Fruit fly (Drosophila melanogaster) whole organism, embryonic: ENCODE measurements around the gene CG42558.

Experiments
- ATbp ChIP-seq: fragments of 200-800 bp; sonication (Bioruptor generic); optimal IDR thresholded peaks from 2 replicates; lab custom pipeline; 2017; ENCODE audit warnings: missing biosample characterization, mild to moderate bottlenecking, missing genetic modification characterization, missing genetic modification reagents
- Asciz ChIP-seq: fragments of 200-800 bp; sonication (Bioruptor generic); optimal IDR thresholded peaks from 2 replicates; lab custom pipeline; 2017; ENCODE audit warnings: missing biosample characterization, mild to moderate bottlenecking, missing genetic modification characterization, missing genetic modification reagents
- Atf6 ChIP-seq: fragments of 200-800 bp; sonication (Bioruptor generic); IDR thresholded peaks from 2 replicates; pipeline ENCODE4 v1.3.6; 2022; ENCODE audit warnings: missing biosample characterization, missing genetic modification characterization
- Blimp-1 ChIP-seq: fragments of 200-800 bp; sonication (Bioruptor generic); optimal IDR thresholded peaks from 3 replicates; lab custom pipeline; 2018; ENCODE audit warnings: missing biosample characterization, missing genetic modification characterization, mild to moderate bottlenecking, moderate library complexity, missing genetic modification reagents
- CG10209 ChIP-seq: fragments of 200-800 bp; sonication (Bioruptor generic); optimal IDR thresholded peaks from 3 replicates; lab custom pipeline; 2017; ENCODE audit warnings: missing biosample characterization, mild to moderate bottlenecking, missing genetic modification characterization, missing genetic modification reagents
- CG11093 ChIP-seq: fragments of 200-800 bp; sonication (Bioruptor generic); IDR thresholded peaks from 3 replicates; pipeline ENCODE4 v1.3.6; 2022; ENCODE audit warnings: missing biosample characterization, missing genetic modification characterization
- CG11398 ChIP-seq: fragments of 200-800 bp; sonication (Bioruptor generic); optimal IDR thresholded peaks from 2 replicates; lab custom pipeline; 2016; ENCODE audit warnings: missing biosample characterization, missing genetic modification characterization
- CG11723 ChIP-seq: fragments of 200-800 bp; sonication (Bioruptor generic); optimal IDR thresholded peaks from 2 replicates; lab custom pipeline; 2017; ENCODE audit warnings: missing biosample characterization, mild to moderate bottlenecking, missing genetic modification characterization
- CG12071 ChIP-seq: fragments of 200-800 bp; sonication (Bioruptor generic); optimal IDR thresholded peaks from 3 replicates; lab custom pipeline; 2018; ENCODE audit warnings: missing biosample characterization, mild to moderate bottlenecking, missing genetic modification characterization
- CG12236 ChIP-seq: fragments of 200-800 bp; sonication (Bioruptor generic); optimal IDR thresholded peaks from 2 replicates; lab custom pipeline; 2016; ENCODE audit warnings: missing biosample characterization, missing genetic modification characterization
- CG14014 ChIP-seq: fragments of 200-800 bp; sonication (Bioruptor generic); IDR thresholded peaks from 2 replicates; pipeline ENCODE4 v1.3.6; 2022; ENCODE audit warnings: missing biosample characterization, missing genetic modification characterization
- CG15011 ChIP-seq: fragments of 200-800 bp; sonication (Bioruptor generic); optimal IDR thresholded peaks from 3 replicates; lab custom pipeline; 2018; ENCODE audit warnings: missing biosample characterization, mild to moderate bottlenecking, missing genetic modification characterization
- CG17568 ChIP-seq: fragments of 200-800 bp; sonication (Bioruptor generic); optimal IDR thresholded peaks from 2 replicates; lab custom pipeline; 2018; ENCODE audit warnings: missing biosample characterization, mild to moderate bottlenecking, missing genetic modification characterization, moderate library complexity
- CG17829 ChIP-seq: fragments of 200-800 bp; optimal IDR thresholded peaks from 2 replicates; lab custom pipeline; 2019; ENCODE audit warnings: missing biosample characterization, mild to moderate bottlenecking, missing genetic modification characterization, moderate library complexity
- CG1792 ChIP-seq: fragments of 200-800 bp; sonication (Bioruptor generic); optimal IDR thresholded peaks from 2 replicates; lab custom pipeline; 2016; ENCODE audit warnings: missing biosample characterization, missing genetic modification characterization
- CG18599 ChIP-seq: fragments of 200-800 bp; sonication (Bioruptor generic); optimal IDR thresholded peaks from 3 replicates; lab custom pipeline; 2017; ENCODE audit warnings: missing biosample characterization, missing genetic modification characterization, mild to moderate bottlenecking, moderate library complexity, missing genetic modification reagents
- CG2202 ChIP-seq: fragments of 200-800 bp; sonication (Bioruptor generic); optimal IDR thresholded peaks from 2 replicates; lab custom pipeline; 2018; ENCODE audit warnings: missing biosample characterization, mild to moderate bottlenecking, missing genetic modification characterization
- CG2678 ChIP-seq: fragments of 200-800 bp; sonication (Bioruptor generic); optimal IDR thresholded peaks from 3 replicates; lab custom pipeline; 2019; ENCODE audit warnings: missing biosample characterization, mild to moderate bottlenecking, missing genetic modification characterization, moderate library complexity
- CG43689 ChIP-seq: fragments of 200-800 bp; sonication (Bioruptor generic); IDR thresholded peaks from 2 replicates; pipeline ENCODE4 v1.3.6; 2022; ENCODE audit warnings: missing biosample characterization, missing genetic modification characterization
- CG6813 ChIP-seq: fragments of 200-800 bp; sonication (Bioruptor generic); optimal IDR thresholded peaks from 2 replicates; lab custom pipeline; 2017; ENCODE audit warnings: missing biosample characterization, missing genetic modification characterization, mild to moderate bottlenecking, moderate library complexity, missing genetic modification reagents
- CG7556 ChIP-seq: fragments of 200-800 bp; sonication (Bioruptor generic); optimal IDR thresholded peaks from 2 replicates; lab custom pipeline; 2017; ENCODE audit warnings: missing biosample characterization, mild to moderate bottlenecking, missing genetic modification characterization
- CG9817 ChIP-seq: fragments of 200-800 bp; sonication (Bioruptor generic); optimal IDR thresholded peaks from 2 replicates; lab custom pipeline; 2018; ENCODE audit warnings: missing biosample characterization, mild to moderate bottlenecking, missing genetic modification characterization, moderate library complexity
- CG9932 ChIP-seq: fragments of 200-800 bp; sonication (Bioruptor generic); IDR thresholded peaks from 2 replicates; pipeline ENCODE4 v1.3.6; 2022; ENCODE audit warnings: missing biosample characterization, missing genetic modification characterization
- Dll ChIP-seq: fragments of 200-800 bp; sonication (Bioruptor generic); IDR thresholded peaks from 4 replicates; pipeline ENCODE4 v1.3.6; 2022; ENCODE audit warnings: missing biosample characterization, missing genetic modification characterization; ENCODE audit not compliant: partially characterized antibody
- Fer3 ChIP-seq: fragments of 200-800 bp; sonication (Bioruptor generic); optimal IDR thresholded peaks from 2 replicates; lab custom pipeline; 2018; ENCODE audit warnings: missing biosample characterization, mild to moderate bottlenecking, missing genetic modification characterization, moderate library complexity
- HLHmδ ChIP-seq: fragments of 200-800 bp; sonication (Bioruptor generic); optimal IDR thresholded peaks from 2 replicates; lab custom pipeline; 2018; ENCODE audit warnings: missing biosample characterization, mild to moderate bottlenecking, missing genetic modification characterization, moderate library complexity
- MBD-R2 ChIP-seq: fragments of 200-800 bp; sonication (Bioruptor generic); IDR thresholded peaks from 2 replicates; pipeline ENCODE4 v1.3.6; 2022; ENCODE audit warnings: missing biosample characterization, missing genetic modification characterization
- Meics ChIP-seq: fragments of 200-800 bp; sonication (Bioruptor generic); optimal IDR thresholded peaks from 2 replicates; lab custom pipeline; 2017; ENCODE audit warnings: missing biosample characterization, mild to moderate bottlenecking, missing genetic modification characterization
- Oli ChIP-seq: fragments of 200-800 bp; sonication (Bioruptor generic); optimal IDR thresholded peaks from 2 replicates; lab custom pipeline; 2018; ENCODE audit warnings: missing biosample characterization, mild to moderate bottlenecking, missing genetic modification characterization, moderate library complexity
- Ptx1 ChIP-seq: fragments of 200-800 bp; sonication (Bioruptor generic); IDR thresholded peaks from 2 replicates; pipeline ENCODE4 v1.3.6; 2022; ENCODE audit warnings: missing biosample characterization, missing genetic modification characterization
- Rfx ChIP-seq: fragments of 200-800 bp; sonication (Bioruptor generic); IDR thresholded peaks from 2 replicates; pipeline ENCODE4 v1.3.6; 2022; ENCODE audit warnings: missing biosample characterization, missing genetic modification characterization
- Tbp ChIP-seq: fragments of >200 bp; optimal IDR thresholded peaks from 2 replicates; lab custom pipeline; 2018; ENCODE audit warnings: missing biosample characterization, missing genetic modification characterization
- cato ChIP-seq: fragments of 200-800 bp; sonication (Bioruptor generic); optimal IDR thresholded peaks from 2 replicates; lab custom pipeline; 2016; ENCODE audit warnings: missing biosample characterization, missing genetic modification characterization, borderline replicate concordance
- dmrt11E ChIP-seq: fragments of 200-800 bp; sonication (Bioruptor generic); optimal IDR thresholded peaks from 3 replicates; lab custom pipeline; 2018; ENCODE audit warnings: missing biosample characterization, mild to moderate bottlenecking, missing genetic modification characterization, moderate library complexity
- fru ChIP-seq: fragments of >200 bp; optimal IDR thresholded peaks from 2 replicates; lab custom pipeline; 2017
- gfzf ChIP-seq: fragments of 200-800 bp; sonication (Bioruptor generic); optimal IDR thresholded peaks from 2 replicates; lab custom pipeline; 2016; ENCODE audit warnings: missing biosample characterization, mild to moderate bottlenecking, missing genetic modification characterization, moderate library complexity
- grn ChIP-seq: fragments of 200-800 bp; sonication (Bioruptor generic); optimal IDR thresholded peaks from 3 replicates; lab custom pipeline; 2017; ENCODE audit warnings: missing biosample characterization, missing genetic modification characterization
- ham ChIP-seq: fragments of 200-800 bp; sonication (Bioruptor generic); IDR thresholded peaks from 2 replicates; pipeline ENCODE4 v1.3.6; 2022; ENCODE audit warnings: missing biosample characterization, missing genetic modification characterization
- jing ChIP-seq: fragments of 200-800 bp; sonication (Bioruptor generic); optimal IDR thresholded peaks from 2 replicates; lab custom pipeline; 2018; ENCODE audit warnings: missing biosample characterization, mild to moderate bottlenecking, missing genetic modification characterization
- kah ChIP-seq: fragments of 200-800 bp; sonication (Bioruptor generic); optimal IDR thresholded peaks from 2 replicates; lab custom pipeline; 2018; ENCODE audit warnings: missing biosample characterization, mild to moderate bottlenecking, missing genetic modification characterization
- kni ChIP-seq: fragments of 200-800 bp; sonication (Bioruptor generic); optimal IDR thresholded peaks from 3 replicates; lab custom pipeline; 2017; ENCODE audit warnings: mild to moderate bottlenecking, missing biosample characterization, missing genetic modification reagents, missing genetic modification characterization
- nmo ChIP-seq: fragments of 200-800 bp; sonication (Bioruptor generic); optimal IDR thresholded peaks from 2 replicates; lab custom pipeline; 2018; ENCODE audit warnings: missing biosample characterization, mild to moderate bottlenecking, missing genetic modification characterization, moderate library complexity
- pb ChIP-seq: fragments of 200-800 bp; sonication (Bioruptor generic); optimal IDR thresholded peaks from 3 replicates; lab custom pipeline; 2016; ENCODE audit warnings: missing biosample characterization, missing genetic modification characterization
- psq ChIP-seq: fragments of 200-800 bp; sonication (Bioruptor generic); optimal IDR thresholded peaks from 2 replicates; lab custom pipeline; 2017; ENCODE audit warnings: missing biosample characterization, missing genetic modification characterization
- ranshi ChIP-seq: fragments of 200-800 bp; sonication (Bioruptor generic); IDR thresholded peaks from 2 replicates; pipeline ENCODE4 v1.3.6; 2022; ENCODE audit warnings: missing biosample characterization, missing genetic modification characterization
- sens-2 ChIP-seq: fragments of 200-800 bp; sonication (Bioruptor generic); IDR thresholded peaks from 2 replicates; pipeline ENCODE4 v1.3.6; 2022; ENCODE audit warnings: missing biosample characterization, missing genetic modification characterization
- shn ChIP-seq: fragments of 200-800 bp; sonication (Bioruptor generic); optimal IDR thresholded peaks from 3 replicates; lab custom pipeline; 2016; ENCODE audit warnings: missing biosample characterization, missing genetic modification characterization
- sna ChIP-seq: fragments of 200-800 bp; sonication (Bioruptor generic); IDR thresholded peaks from 2 replicates; pipeline ENCODE4 v1.3.6; 2022; ENCODE audit warnings: missing biosample characterization, missing genetic modification characterization; ENCODE audit not compliant: partially characterized antibody
- toy ChIP-seq: fragments of 200-800 bp; sonication (Bioruptor generic); IDR thresholded peaks from 2 replicates; pipeline ENCODE4 v1.3.6; 2022; ENCODE audit warnings: missing biosample characterization, missing genetic modification characterization
- wek ChIP-seq: fragments of 200-800 bp; sonication (Bioruptor generic); optimal IDR thresholded peaks from 3 replicates; lab custom pipeline; 2018; ENCODE audit warnings: missing biosample characterization, mild to moderate bottlenecking, missing genetic modification characterization, moderate library complexity
- zfh1 ChIP-seq: fragments of 200-800 bp; sonication (Bioruptor generic); IDR thresholded peaks from 3 replicates; pipeline ENCODE4 v1.3.6; 2022; ENCODE audit warnings: missing biosample characterization, missing genetic modification characterization

The CG42558 gene

DNA sequence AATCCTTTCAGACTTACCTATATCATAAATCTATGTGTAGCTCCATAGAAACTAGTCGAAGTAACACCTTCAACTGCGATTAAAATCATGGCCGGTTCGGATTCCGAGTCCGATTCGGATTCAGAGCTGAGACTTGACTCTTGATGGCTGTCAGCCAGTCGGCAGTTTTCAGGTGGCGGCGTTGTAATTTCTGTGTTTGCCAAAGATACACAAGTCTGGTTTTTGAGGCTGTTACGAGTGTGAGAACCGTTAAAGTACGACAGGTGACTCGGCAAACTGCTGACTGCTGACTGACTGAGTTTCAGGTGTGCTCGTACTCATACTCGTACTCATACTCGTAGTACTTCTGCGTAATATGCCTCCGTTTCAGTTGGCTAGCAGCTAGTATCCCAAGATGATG lies 41.9 kb upstream of the CG42558 start (continued):
- TF ChIP-seq Tbp (GFP tag; lab: Kevin White, UChicago) (no peak), Fer3 (tag; lab: Kevin White, UChicago) (peak; percentile 48), CG15011 (no peak), sna (no peak), shn (GFP tag; lab: Kevin White, UChicago) (peak; percentile 2), Meics (GFP tag; lab: Kevin White, UChicago) (peak; percentile 46), HLHmδ (no peak), CG11723 (GFP tag; lab: Kevin White, UChicago) (peak; percentile 22), wek (GFP tag; lab: Kevin White, UChicago) (peak; percentile 39), CG18599 (GFP tag; lab: Kevin White, UChicago) (peak; percentile 71), ATbp (GFP tag; lab: Kevin White, UChicago) (peak; percentile 70), zfh1 (no peak), CG12071 (GFP tag; lab: Kevin White, UChicago) (peak; percentile 59), Asciz (no peak), kah (no peak), fru (lab: Kevin White, UChicago) (no peak), grn (GFP tag; lab: Kevin White, UChicago) (peak; percentile 15), CG6813 (GFP tag; lab: Kevin White, UChicago) (peak; percentile 64), sens-2 (GFP tag; lab: Robert Waterston, UW) (no peak), ranshi (GFP tag; lab: Robert Waterston, UW) (no peak; the same call in 1 of the 2 replicates), CG9817 (tag; lab: Kevin White, UChicago) (no peak), CG11398 (GFP tag; lab: Kevin White, UChicago) (no peak), CG2678 (tag; lab: Kevin White, UChicago) (peak; percentile 52), pb (GFP tag; lab: Kevin White, UChicago) (no peak), CG7556 (GFP tag; lab: Kevin White, UChicago) (peak; percentile 18), ham (GFP tag; lab: Robert Waterston, UW) (no peak), jing (GFP tag; lab: Kevin White, UChicago) (no peak), CG10209 (peak; percentile 55), CG2202 (tag; lab: Kevin White, UChicago) (peak; percentile 1), Dll (GFP tag; lab: Robert Waterston, UW) (no peak), gfzf (no peak), dmrt11E (tag; lab: Kevin White, UChicago) (no peak), Atf6 (GFP tag; lab: Robert Waterston, UW) (peak; percentile 38; the same call in 1 of the 2 replicates), Oli (tag; lab: Kevin White, UChicago) (no peak), toy (GFP tag; lab: Robert Waterston, UW) (0 out of 2 replicates have a peak, but pooled peaks have one; percentile 44), CG43689 (GFP tag; lab: Robert Waterston, UW) (no peak), CG9932 (GFP tag; lab: Robert Waterston, UW) (no peak; the same call in 1 of the 2 replicates), cato (GFP tag; lab: Kevin White, UChicago) (no peak), Blimp-1 (GFP tag; lab: Kevin White, UChicago) (peak; percentile 11), nmo (GFP tag; lab: Kevin White, UChicago) (no peak), Rfx (peak; percentile 34; the same call in 1 of the 2 replicates), CG12236 (GFP tag; lab: Kevin White, UChicago) (no peak), CG14014 (peak; percentile 48; the same call in 1 of the 2 replicates), psq (GFP tag; lab: Kevin White, UChicago) (no peak), CG1792 (GFP tag; lab: Kevin White, UChicago) (no peak), MBD-R2 (GFP tag; lab: Robert Waterston, UW) (no peak), kni (GFP tag; lab: Kevin White, UChicago) (no peak), CG17829 (tag; lab: Kevin White, UChicago) (no peak), Ptx1 (GFP tag; lab: Robert Waterston, UW) (no peak), CG17568 (GFP tag; lab: Kevin White, UChicago) (peak; percentile 17), CG11093 (no peak)
